Worm (Caenorhabditis elegans) whole organism, L4/young adult: ENCODE measurements around the gene igcm-4.

Source experiments
- W03F9.2 ChIP-seq: fragments of 150-350 bp; optimal IDR thresholded peaks from 2 replicates; lab custom pipeline; 2014; ENCODE audit warnings: missing biosample characterization, missing genetic modification characterization
- dao-5 ChIP-seq: sonication (generic microtip); optimal IDR thresholded peaks from 2 replicates; lab custom pipeline; 2016; ENCODE audit warnings: missing genotype, missing genetic modification characterization, moderate library complexity, missing compliant biosample characterization
- him-1 ChIP-seq: sonication (generic microtip); optimal IDR thresholded peaks from 2 replicates; lab custom pipeline; 2016; ENCODE audit warnings: missing genotype, missing genetic modification reagents, missing genetic modification characterization, missing compliant biosample characterization

igcm-4 gene

DNA sequence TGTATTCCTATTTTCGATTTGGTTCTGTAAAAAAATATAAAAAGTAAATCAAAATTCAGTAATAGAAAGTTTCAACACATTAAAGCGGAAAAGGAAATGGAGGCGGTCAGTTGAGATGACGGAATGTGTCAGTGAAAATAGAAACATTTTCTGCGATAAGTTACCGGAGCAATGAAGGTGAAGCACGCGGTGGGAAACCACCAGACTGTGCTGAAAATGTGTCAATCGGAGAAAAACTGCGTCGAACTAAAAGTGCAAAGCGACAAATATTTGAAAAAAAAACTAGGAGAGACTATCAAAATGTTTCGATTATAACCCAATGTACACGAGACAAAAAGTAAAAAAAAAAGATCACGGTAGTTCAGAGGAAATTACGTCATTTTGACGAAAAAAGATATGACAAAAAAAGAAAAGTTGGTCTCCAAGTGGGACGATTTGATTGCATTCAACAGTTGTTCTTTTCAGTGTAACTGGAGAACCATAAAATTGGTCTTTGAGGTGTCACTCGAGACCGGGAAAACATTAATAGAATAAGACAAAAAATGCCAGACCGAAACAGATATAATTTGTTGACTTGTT lies 24.3 kb upstream of the igcm-4 start, which contains the start of gene acl-4:
acl-4 (minus strand) TSS at position 27 of the 579 bp plus-strand sequence.
- TF ChIP-seq him-1 (tag; lab: Kevin White, UChicago) = no peak
- no peak for TF ChIP-seq dao-5 (tag; lab: Kevin White, UChicago)
- TF ChIP-seq W03F9.2 = no peak

DNA sequence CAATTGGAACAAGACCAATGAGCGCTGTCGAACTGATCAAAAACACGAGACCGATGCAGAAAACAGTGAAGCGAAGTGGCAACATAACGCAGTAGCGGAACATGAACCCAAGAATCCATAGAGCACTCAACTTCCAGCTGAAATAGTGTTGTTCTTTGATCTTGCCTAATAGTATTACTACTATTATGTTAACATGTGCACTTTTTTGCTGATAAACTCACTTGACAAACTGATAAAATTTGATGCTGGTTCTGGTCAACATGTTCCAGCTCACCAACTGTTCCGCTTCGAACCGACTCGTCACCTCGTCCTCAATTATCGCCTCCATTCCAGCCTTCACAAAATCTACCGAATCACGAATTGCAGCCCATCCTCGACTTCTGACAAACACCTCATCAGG lies 22.1 kb upstream of the igcm-4 start:
- TF ChIP-seq him-1 (tag; lab: Kevin White, UChicago) = no peak
- TF ChIP-seq dao-5 (tag; lab: Kevin White, UChicago) = no peak

DNA sequence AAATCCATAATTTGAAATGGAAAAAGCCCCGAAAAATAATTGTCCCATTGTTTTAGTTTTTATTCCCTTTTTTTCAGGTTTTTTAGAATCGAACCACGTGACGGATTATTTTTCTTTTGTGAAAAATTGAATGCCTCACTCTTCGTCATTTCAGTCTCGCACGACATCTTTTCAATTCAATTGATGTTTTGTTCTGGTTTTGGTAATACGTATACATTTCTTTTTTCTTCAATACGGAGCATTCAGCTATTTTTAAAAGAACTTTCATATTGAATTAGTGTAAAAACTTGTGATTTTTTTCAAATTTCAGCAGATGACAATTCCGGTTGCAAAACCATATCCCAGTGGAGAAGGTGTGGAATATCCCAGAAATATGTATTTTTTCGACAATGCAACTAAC lies 18.6 kb upstream of the igcm-4 start, which contains the start of gene F49H12.7:
F49H12.7 (plus strand) TSS at position 301 of the 400 bp plus-strand sequence.
- TF ChIP-seq W03F9.2 (no peak), him-1 (tag; lab: Kevin White, UChicago) (no peak), dao-5 (tag; lab: Kevin White, UChicago) (no peak)

DNA sequence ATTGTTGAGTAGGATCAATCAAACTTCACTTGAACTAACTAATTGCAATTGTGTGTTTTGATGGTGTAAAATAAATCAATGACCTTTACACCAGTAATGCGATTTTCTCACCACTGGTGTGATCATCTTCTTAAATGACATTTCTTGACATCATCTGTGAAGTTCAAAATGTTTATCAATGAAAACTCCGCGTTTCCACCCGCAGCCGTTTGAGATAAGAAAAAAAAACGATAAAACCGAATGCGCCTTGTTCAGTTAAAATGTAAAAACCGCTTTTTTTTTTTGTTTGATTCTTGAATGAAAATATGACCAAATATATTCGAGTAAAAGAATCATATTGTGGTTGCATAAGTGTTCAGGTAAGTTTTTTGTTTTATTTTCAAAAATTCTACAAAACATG lies 5.4 kb upstream of the igcm-4 start, which contains the start of gene Y102A11A.1:
Y102A11A.1 (plus strand) TSS at position 223 of the 400 bp plus-strand sequence.
- TF ChIP-seq dao-5 (tag; lab: Kevin White, UChicago) (no peak), him-1 (tag; lab: Kevin White, UChicago) (no peak), W03F9.2 (no peak)

DNA sequence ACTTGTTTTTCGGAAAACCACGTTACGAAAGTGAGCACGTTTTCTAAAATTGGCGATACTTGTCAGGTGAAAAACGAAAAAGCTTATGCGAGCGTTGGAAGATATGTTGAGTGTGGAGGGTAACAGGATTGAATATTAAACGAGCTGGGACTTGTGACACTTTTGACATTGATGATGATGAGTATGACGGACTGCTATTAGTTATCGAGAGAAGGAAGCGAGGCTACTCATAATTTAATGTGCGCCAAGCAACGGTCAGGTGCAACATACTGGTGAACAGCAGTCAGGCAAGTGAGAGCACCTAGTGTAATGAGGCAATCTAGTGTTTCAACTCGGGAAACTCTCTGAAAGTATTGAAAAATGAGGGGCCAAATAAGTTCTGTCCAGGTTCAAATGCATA lies 4.1 kb upstream of the igcm-4 start:
- TF ChIP-seq dao-5 (tag; lab: Kevin White, UChicago) (no peak), him-1 (tag; lab: Kevin White, UChicago) (no peak), W03F9.2 (no peak)

DNA sequence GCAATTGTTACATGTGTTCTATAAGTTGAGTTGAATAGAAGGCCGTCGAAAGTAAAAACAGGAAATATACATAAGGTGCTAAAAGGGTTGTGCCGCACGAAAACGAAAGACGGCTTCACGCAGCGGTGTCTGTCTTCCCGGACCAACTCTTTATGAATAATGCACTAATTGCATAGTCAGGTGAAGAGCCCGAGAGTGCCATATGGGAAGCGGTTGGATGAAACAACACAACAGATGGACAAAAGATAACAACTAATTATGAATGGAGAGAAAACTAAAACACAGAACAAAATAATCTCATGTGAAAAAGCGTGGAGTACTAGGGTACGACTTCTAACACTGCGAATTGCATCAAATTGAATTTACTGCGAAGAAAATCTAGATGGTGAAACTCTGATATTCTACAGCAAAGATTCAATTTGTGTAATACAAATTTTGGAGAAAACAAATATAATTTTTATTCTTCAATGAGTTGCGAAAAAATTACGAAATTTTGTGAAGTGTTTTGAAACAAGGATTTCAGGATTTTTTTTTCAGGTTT lies 2.8 kb upstream of the igcm-4 start:
- TF ChIP-seq W03F9.2 (no peak), him-1 (tag; lab: Kevin White, UChicago) (no peak), dao-5 (tag; lab: Kevin White, UChicago) (no peak)

DNA sequence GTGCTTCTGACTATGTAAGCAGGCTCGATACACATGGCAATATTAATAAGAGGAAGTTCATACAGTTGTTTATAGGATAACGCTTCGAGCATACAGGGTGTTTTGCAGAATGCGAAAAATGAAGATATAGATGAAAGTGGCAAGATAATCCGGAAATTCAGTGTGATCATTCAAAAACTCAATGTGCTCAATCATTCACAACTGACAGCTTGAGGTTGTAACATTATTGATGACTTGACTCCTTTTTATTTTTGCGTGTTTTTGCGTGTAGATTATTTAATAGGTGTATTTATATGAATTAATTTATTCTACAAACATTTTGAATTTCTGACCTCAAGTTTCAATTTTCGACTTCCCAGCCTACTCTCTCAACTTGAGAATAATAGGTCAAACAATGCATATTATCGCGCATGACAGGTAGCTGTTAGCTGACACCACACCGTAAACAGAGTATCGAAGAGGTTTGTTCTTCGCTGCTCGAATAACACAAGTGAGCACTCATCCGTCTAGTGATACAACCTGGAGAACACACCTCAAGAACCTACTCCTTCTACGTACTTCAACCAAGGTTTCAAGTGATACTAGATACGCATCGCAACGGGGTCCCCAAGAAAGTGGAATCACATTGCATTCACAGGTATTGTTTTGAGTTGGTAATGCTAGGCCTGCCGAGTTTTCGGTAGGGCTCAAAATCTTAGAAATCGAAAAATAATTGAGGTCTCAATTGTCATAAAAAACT lies 1.2 kb upstream of the igcm-4 start:
- TF ChIP-seq dao-5 (tag; lab: Kevin White, UChicago) (no peak), him-1 (tag; lab: Kevin White, UChicago) (no peak), W03F9.2 (no peak)

DNA sequence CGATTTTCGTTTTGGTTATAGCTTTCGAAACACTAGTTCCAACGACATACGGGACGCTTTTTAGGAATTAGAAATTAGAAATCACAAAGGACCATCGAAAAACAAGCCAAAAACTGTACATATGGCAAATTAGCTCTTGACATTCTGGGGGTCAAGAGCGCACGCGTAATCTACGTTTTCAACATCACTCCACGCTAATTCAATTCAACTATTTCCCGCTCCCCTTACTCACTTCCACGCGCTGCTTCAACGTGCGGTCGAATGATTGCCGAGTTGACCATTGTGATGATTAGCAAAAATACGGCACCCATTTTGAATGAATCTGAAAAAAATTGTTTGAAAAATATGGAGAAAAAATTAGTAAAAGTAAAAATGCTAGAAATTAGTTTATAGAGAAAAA lies 557 bp downstream of the igcm-4 start:
- TF ChIP-seq him-1 (tag; lab: Kevin White, UChicago) (no peak), W03F9.2 (no peak), dao-5 (tag; lab: Kevin White, UChicago) (no peak)

DNA sequence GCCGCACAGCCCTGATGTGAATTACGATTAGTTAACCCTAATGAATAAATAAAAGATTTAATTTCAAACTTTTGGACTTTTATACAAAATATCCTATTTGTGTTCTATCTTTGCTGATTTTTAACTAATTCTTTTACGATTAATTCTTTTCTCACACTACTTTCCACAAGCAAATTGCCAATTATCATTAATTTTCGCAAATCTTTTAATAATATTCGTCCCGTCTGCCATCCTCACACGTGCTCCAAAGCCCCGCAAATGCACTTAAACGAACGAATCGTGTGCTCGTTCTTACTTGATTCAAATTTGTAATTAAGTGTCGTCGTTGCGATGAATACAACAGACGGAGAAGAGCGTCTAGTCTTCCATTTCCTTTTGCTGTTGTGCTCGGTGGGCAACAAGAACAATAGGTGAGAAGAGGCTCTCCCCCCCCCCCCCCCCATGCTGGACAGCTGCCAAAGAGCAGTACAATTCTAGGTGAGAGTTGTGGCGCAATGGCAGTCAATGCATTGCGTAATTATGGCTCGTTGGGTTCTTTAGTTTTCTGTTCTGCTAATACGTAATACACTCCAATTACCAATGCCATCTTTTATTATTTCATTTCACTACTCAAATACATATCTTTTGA lies 1.5 kb downstream of the igcm-4 start:
- TF ChIP-seq dao-5 (tag; lab: Kevin White, UChicago) (no peak), him-1 (tag; lab: Kevin White, UChicago) (no peak), W03F9.2 (no peak)

DNA sequence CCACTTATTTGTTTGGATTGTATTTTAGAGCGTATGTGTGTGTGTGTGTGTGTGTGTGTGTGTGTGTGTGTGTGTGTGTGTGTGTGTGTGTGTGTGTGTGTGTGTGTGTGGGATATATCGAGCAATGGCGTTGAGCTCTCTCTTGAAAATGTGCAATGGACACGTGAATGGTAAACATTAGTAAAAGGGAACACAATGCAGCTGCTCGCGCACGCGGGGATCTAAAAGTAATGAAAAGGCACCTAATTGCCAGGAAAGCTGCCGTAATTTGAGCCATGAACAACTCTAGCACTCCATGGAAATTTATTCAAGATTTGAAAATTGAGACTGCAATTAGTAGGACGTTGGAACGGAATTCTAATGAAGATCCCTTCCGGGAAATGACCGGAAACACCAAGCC lies 2.9 kb downstream of the igcm-4 start:
- TF ChIP-seq dao-5 (tag; lab: Kevin White, UChicago) = no peak
- TF ChIP-seq W03F9.2 = no peak
- TF ChIP-seq him-1 (tag; lab: Kevin White, UChicago) = no peak

DNA sequence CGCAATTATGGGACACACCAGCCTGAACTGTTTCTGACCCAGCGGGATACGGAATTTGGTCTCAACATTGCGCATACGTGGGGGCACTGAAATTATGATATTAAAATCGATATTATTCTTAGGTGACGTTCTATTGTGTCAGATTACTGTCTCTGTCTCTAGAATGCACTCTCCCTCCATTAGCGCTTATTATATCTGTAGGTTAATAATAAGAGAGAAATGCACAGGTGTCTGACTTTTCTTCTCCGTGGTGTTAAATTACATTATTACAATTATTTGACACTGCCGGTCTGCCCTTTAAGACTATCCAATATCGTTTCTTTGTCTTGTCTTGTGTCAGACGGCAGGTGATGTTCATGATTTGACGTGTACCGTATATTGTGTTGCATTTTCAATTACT lies 3.5 kb downstream of the igcm-4 start:
- TF ChIP-seq dao-5 (tag; lab: Kevin White, UChicago) (no peak), W03F9.2 (no peak), him-1 (tag; lab: Kevin White, UChicago) (no peak)

DNA sequence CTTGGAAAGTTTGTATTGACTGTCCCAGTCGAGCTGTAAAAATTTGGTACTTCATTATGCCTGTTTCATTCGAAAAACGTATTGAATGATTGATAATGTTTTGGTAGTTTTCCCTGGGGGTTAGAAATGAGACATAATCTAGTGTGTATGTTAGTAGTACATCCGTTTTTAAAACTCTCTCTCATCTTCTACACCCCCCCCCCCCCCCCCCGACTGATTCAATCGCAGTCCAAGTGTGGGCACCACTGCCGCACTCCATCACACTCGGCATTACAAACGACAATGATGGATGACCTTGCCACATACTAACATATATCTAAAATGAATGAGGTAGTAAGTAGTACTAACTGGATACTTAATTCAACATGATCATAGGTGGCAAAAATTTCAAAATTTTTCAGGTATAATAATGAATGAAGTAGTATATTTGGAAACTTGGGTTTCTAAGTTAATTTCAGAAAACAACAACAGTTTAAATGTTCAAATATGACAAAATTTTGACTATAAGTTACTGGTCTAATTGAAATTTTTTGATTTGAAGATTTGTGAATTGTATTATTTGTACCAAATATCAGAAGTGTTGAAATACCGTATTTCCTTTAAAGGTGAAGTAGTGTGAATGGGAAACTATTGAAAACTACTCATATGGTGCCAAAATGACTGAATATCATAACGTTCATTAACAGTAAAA lies 4.6 kb downstream of the igcm-4 start:
- no peak for TF ChIP-seq dao-5 (tag; lab: Kevin White, UChicago)
- TF ChIP-seq him-1 (tag; lab: Kevin White, UChicago) = no peak
- TF ChIP-seq W03F9.2 = no peak

DNA sequence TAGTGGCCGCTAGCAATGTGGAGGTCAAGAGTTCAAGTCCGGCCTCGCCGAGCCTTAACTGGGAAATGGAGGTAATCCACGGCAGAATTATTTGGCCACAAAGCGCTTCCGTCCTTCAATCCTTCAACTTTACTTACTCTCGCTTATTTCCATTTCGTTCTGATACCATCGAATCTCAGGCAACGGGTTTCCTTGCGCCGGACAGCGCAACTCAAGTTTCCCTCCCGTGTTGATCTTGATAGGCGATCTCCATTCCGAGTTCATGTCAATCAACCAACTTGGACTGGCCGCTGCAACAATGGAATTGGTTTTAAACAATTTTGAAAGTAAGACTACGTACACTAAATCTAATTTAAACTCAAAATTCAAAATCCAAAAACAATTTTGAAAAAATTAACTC lies 5.3 kb downstream of the igcm-4 start:
- TF ChIP-seq dao-5 (tag; lab: Kevin White, UChicago) = no peak
